Worm (Caenorhabditis elegans) whole organism, L4/young adult: ENCODE data around the gene rsu-1.

Experiments used
- W03F9.2 ChIP-seq: fragments of 150-350 bp; optimal IDR thresholded peaks from 2 replicates; lab custom pipeline; 2014; ENCODE audit warnings: missing biosample characterization, missing genetic modification characterization
- him-1 ChIP-seq: sonication (generic microtip); optimal IDR thresholded peaks from 2 replicates; lab custom pipeline; 2016; ENCODE audit warnings: missing genotype, missing genetic modification reagents, missing genetic modification characterization, missing compliant biosample characterization

DNA sequence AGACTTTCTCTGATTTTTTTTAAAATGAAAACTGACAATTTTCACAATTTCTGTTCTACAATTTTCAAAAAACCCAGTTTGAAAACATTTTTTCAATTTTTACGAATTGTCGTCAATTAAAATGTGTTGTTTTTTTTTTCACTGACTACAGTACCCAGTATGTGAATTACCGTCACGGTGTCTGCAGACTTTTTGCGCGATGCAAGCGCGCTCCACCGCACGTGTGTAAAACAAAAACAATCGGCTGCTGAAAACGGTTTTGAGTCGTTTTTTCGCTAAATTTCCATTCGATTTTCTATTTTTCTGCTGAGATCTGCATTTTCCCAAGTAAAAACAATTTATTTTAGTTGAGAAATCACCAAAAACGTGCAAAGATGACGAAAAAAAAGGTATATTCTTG lies 15.6 kb upstream of the rsu-1 start:
- TF ChIP-seq him-1 (tag; lab: Kevin White, UChicago): peak; percentile 96
- TF ChIP-seq W03F9.2 (tag; lab: Kevin White, UChicago): peak; percentile 96
